Fruit fly (Drosophila melanogaster) whole organism: ENCODE results near the gene CG5376.
A peak's percentile ranks its signal among the peaks of the same experiment; 100 is the strongest.

ENCODE experiments used
- CG8478 ChIP-seq: fragments of >200 bp; optimal IDR thresholded peaks from 2 replicates; lab custom pipeline; 2018; ENCODE audit warnings: inconsistent platforms
- Dll ChIP-seq: fragments of >200 bp; optimal IDR thresholded peaks from 2 replicates; lab custom pipeline; 2017
- EcR ChIP-seq, 2 experiments: fragments of >200 bp; optimal IDR thresholded peaks; 2 replicates each; lab custom pipeline; 2017; ENCODE audit warnings: missing biosample characterization in 2 of 2, missing genetic modification characterization in 2 of 2, missing genetic modification reagents in 2 of 2
- pan ChIP-seq: fragments of >200 bp; optimal IDR thresholded peaks from 2 replicates; lab custom pipeline; 2017
- psq ChIP-seq: fragments of >200 bp; optimal IDR thresholded peaks from 2 replicates; lab custom pipeline; 2017
- usp ChIP-seq: fragments of >200 bp; optimal IDR thresholded peaks from 2 replicates; lab custom pipeline; 2017; ENCODE audit warnings: missing biosample characterization, missing genetic modification characterization, mixed read lengths

The CG5376 gene

DNA sequence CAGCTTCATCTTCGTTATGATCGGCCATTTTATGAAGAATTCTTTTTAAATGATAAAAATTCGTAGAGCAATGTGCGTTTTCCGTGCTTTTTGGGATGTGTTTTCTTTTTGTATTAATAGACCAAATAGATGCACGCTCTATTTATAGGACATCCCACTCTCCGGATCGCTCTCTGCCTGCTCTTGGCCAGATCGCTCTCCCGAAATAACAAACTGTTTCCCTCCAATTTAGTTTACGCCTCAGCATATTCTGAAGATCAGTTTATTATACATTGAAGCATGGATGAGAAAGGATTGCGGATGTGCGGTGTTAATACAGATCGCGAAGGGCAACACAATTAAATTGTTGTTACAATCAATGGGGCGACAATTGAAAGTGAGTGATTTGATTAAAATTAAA lies at the start of gene CG5376:
Gene CG5376, minus strand, starts transcription at position 101 of the 400 bp plus-strand sequence.
- TF ChIP-seq psq (lab: Kevin White, UChicago), result no peak
- TF ChIP-seq EcR (GFP tag; optimal IDR thresholded peaks at IDR 0.05; lab: Kevin White, UChicago), result no peak
- TF ChIP-seq Dll (lab: Kevin White, UChicago), result no peak
- TF ChIP-seq pan, result no peak
- TF ChIP-seq usp (GFP tag; lab: Kevin White, UChicago), result no peak
- no peak for TF ChIP-seq CG8478

DNA sequence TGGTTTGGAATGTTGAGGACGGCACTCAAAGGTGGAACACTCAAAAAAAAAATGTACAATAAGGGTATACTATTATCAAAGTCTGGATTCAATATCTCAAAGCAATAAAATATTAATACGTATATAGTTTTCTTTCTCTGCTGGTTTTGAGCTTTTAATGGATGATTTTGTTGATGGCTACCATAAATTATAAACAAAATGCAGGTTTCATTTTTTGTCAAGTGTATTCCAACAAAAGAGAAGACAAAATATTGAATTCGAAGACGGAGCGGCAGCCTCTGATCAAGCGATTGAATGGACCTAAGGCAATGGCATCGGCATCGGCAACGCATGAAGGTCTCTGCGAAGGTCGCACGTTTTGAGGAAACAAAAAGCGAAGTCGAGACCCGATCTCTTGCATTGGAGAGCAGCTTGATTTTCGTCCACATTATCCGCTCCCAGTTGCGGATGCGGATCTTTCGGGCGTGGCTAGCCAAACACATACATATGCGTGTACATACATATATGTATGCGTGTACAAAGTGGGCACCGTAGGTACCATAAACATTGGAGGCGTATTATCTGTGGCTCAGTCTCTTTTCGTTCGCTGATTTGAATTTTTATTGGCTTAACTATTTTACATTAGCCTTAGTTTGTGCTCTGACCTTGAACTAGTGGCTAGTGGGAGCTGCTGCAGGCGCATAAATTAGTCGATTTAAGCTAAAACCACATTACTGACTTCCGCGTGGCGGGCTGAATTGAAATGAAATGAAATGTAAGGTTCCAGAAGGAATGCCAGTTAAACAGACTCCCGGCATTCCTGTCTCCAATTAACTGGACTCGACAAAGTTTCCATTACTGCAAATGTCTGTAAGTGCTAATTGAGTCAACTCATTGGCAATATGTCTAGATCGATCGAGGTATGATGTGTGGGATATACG lies 48.0 kb upstream of the CG5376 start:
- TF ChIP-seq usp (GFP tag; lab: Kevin White, UChicago), result no peak
- no peak for TF ChIP-seq Dll (lab: Kevin White, UChicago)
- TF ChIP-seq EcR (GFP tag; optimal IDR thresholded peaks at IDR 0.05; lab: Kevin White, UChicago), result no peak
- no peak for TF ChIP-seq pan

DNA sequence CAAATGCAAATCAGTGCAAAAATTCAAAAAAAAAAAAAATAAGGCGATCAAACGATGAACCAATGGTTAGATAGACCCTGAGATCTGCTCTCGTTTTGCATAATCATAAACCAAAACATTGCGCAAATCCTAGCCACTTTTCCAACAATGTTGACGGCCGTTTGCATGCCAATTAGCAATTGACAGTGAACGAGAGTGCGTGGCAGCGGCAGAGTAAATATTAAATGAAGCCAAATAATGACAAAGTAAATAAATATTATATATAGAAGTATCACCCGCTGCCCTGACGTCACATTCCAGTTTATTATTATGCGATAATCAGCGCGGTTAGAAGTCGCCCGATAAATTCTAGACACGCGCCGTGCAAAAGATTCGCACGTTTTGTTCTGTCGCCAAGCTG lies 47.2 kb upstream of the CG5376 start:
- no peak for TF ChIP-seq Dll (lab: Kevin White, UChicago)
- no peak for TF ChIP-seq EcR (GFP tag; optimal IDR thresholded peaks at IDR 0.05; lab: Kevin White, UChicago)
- TF ChIP-seq usp (GFP tag; lab: Kevin White, UChicago), result no peak
- no peak for TF ChIP-seq pan
- no peak for TF ChIP-seq psq (lab: Kevin White, UChicago)
- TF ChIP-seq CG8478, result no peak

- no peak for TF ChIP-seq EcR (GFP tag; optimal IDR thresholded peaks at IDR 0.05; lab: Kevin White, UChicago)
- TF ChIP-seq pan, result no peak
- TF ChIP-seq CG8478, result no peak
- TF ChIP-seq usp (GFP tag; lab: Kevin White, UChicago), result no peak
- TF ChIP-seq Dll (lab: Kevin White, UChicago), result no peak
- no peak for TF ChIP-seq psq (lab: Kevin White, UChicago)
Observed at dm6 chr3R:22533973-22534931, 45.5 kb upstream of the CG5376 start.

dm6 chr3R:22531801-22532200 lies 43.0 kb upstream of the CG5376 start, which contains the start of gene CG33093:
CG33093 (minus strand) TSS chr3R:22531922.
- TF ChIP-seq usp (GFP tag; lab: Kevin White, UChicago) (no peak), psq (lab: Kevin White, UChicago) (no peak), Dll (lab: Kevin White, UChicago) (no peak), pan (no peak), EcR (GFP tag; optimal IDR thresholded peaks at IDR 0.05; lab: Kevin White, UChicago) (no peak), CG8478 (no peak)

dm6 chr3R:22530305-22530704 lies 41.5 kb upstream of the CG5376 start, which contains the start of gene CG33099:
CG33099 (minus strand) TSS chr3R:22530572.
- TF ChIP-seq EcR (GFP tag; optimal IDR thresholded peaks at IDR 0.05; lab: Kevin White, UChicago), result no peak
- TF ChIP-seq Dll (lab: Kevin White, UChicago), result no peak
- no peak for TF ChIP-seq CG8478
- TF ChIP-seq usp (GFP tag; lab: Kevin White, UChicago), result no peak
- TF ChIP-seq psq (lab: Kevin White, UChicago), result no peak
- no peak for TF ChIP-seq pan

DNA sequence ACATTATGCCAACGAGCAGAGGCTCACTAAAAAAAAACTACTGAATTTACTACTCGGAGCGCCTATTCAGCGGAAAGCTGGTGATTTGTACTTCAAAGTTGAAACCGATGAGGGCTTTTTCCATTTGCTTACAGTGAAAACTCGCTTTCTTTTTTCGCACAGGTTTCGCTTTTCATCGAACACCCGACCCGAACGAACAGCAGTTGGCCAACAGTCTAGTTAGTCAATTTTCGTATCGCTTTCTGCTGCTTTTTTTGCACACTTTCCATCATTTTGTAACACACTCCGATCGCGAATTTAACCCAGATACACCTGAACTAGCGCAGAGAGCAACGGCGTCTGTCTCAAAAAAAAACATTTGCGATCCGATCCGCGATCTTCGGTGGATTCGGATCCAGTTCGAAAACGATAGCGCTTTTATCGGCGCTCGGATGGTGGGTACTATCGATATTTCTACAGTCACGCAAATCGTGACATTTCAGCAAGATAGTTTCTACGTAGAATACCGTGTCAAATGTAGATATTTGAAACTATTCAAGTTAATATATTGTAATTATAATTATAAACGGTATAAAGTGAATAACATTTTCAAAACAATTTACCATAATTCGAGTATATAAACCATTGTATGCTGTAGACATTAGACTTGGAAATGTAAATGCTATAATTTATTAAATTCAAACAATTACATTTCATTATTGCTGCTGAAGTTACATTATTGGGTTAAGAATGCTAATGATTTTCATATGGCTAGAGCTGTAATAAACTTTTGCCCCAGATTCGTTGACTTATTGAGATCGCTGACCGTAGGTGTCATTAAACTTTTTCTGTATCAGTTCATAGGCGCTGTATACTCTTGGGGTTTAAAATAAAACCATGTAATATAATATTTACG lies 39.8 kb upstream of the CG5376 start, which contains the start of gene CG5346:
Gene CG5346, minus strand, starts transcription at position 400 of the 895 bp plus-strand sequence.
- TF ChIP-seq pan (no peak), CG8478 (no peak), Dll (lab: Kevin White, UChicago) (no peak), usp (GFP tag; lab: Kevin White, UChicago) (no peak), EcR (GFP tag; optimal IDR thresholded peaks at IDR 0.05; lab: Kevin White, UChicago) (no peak), psq (lab: Kevin White, UChicago) (no peak)

dm6 chr3R:22527636-22528148 lies 38.9 kb upstream of the CG5376 start:
- TF ChIP-seq CG8478, result no peak
- no peak for TF ChIP-seq Dll (lab: Kevin White, UChicago)
- TF ChIP-seq usp (GFP tag; lab: Kevin White, UChicago), result no peak
- no peak for TF ChIP-seq psq (lab: Kevin White, UChicago)
- no peak for TF ChIP-seq pan
- no peak for TF ChIP-seq EcR (GFP tag; optimal IDR thresholded peaks at IDR 0.05; lab: Kevin White, UChicago)

- TF ChIP-seq EcR (GFP tag; optimal IDR thresholded peaks at IDR 0.05; lab: Kevin White, UChicago) (no peak), Dll (lab: Kevin White, UChicago) (no peak), usp (GFP tag; lab: Kevin White, UChicago) (no peak), pan (no peak), psq (lab: Kevin White, UChicago) (no peak), CG8478 (no peak)
Observed at dm6 chr3R:22527192-22527591, 38.4 kb upstream of the CG5376 start.

dm6 chr3R:22526353-22526907 lies 37.7 kb upstream of the CG5376 start:
- TF ChIP-seq psq (lab: Kevin White, UChicago) (no peak), EcR (GFP tag; optimal IDR thresholded peaks at IDR 0.05; lab: Kevin White, UChicago) (peak in 1 of 2 experiments; percentile 73), pan (no peak)
